Worm (Caenorhabditis elegans): ENCODE measurements around the gene F58B4.6.

F58B4.6 gene

DNA sequence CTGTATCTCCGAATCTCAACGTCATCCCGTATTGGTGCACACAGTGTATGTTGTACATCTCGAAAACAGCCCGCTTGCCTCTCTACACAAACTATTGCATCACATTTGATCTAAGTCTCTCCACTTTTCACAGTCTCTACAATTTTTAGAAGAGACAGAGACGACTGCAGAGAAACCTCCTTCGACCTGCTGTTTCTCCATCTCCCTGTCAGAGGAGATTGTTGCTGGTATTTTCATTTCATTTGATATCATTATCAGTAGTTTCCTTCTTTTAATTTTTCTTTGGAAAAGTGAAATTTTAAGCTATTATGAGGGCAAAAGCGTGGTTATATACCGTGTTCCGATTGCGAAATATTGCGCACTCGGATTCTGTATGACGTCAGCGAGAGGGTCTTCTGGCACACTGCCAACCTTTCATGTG is 15.8 kb downstream of the F58B4.6 start (continued):
- TF ChIP-seq madf-6 (GFP tag; IDR thresholded peaks at IDR 0.05) (no peak), tlf-1 (GFP tag; optimal IDR thresholded peaks at IDR 0.05) (peak; percentile 42), mxl-1 (tag; optimal IDR thresholded peaks at IDR 0.05) (no peak), C06A6.2 (GFP tag; conservative IDR thresholded peaks at IDR 0.05) (no peak), F37B4.10 (GFP tag; IDR thresholded peaks at IDR 0.05) (no peak), nfya-1 (tag; optimal IDR thresholded peaks at IDR 0.05; ENCODE audit: borderline replicate concordance, insufficient read depth) (no peak), nhr-80 (tag; optimal IDR thresholded peaks at IDR 0.05) (peak; percentile 96), let-607 (tag; optimal IDR thresholded peaks at IDR 0.05) (peak in 1 of 2 experiments; percentile 53), lin-40 (tag; optimal IDR thresholded peaks at IDR 0.05) (peak; percentile 55), F33H1.4 (GFP tag; IDR thresholded peaks at IDR 0.05) (no peak), B0035.1 (tag; optimal IDR thresholded peaks at IDR 0.05) (no peak), lir-1 (GFP tag; conservative IDR thresholded peaks at IDR 0.05) (no peak), pha-4 (tag; optimal IDR thresholded peaks at IDR 0.05) (no peak), ztf-28 (GFP tag; IDR thresholded peaks at IDR 0.05) (no peak), ztf-3 (GFP tag; optimal IDR thresholded peaks at IDR 0.05) (no peak), ztf-22 (GFP tag; optimal IDR thresholded peaks at IDR 0.05) (peak; percentile 80), chd-7 (tag; optimal IDR thresholded peaks at IDR 0.05) (peak; percentile 72), unc-62 (GFP tag; optimal IDR thresholded peaks at IDR 0.05) (peak; percentile 9), snpc-1.3 (tag; optimal IDR thresholded peaks at IDR 0.05; ENCODE audit: insufficient read depth) (no peak), let-526 (GFP tag; IDR thresholded peaks at IDR 0.05) (0 out of 2 replicates have a peak, but pooled peaks have one; percentile 5), F23B12.7 (tag; optimal IDR thresholded peaks at IDR 0.05; ENCODE audit: insufficient read depth) (peak; percentile 19), unc-130 (GFP tag; optimal IDR thresholded peaks at IDR 0.05) (no peak), snpc-3.4 (tag; optimal IDR thresholded peaks at IDR 0.05) (no peak), attf-5 (GFP tag; optimal IDR thresholded peaks at IDR 0.05) (peak; percentile 73), nhr-90 (tag; optimal IDR thresholded peaks at IDR 0.05) (peak; percentile 57), hlh-12 (tag; optimal IDR thresholded peaks at IDR 0.05) (no peak), bed-1 (GFP tag; IDR thresholded peaks at IDR 0.05) (no peak), dox-1 (GFP tag; IDR thresholded peaks at IDR 0.05) (peak; percentile 62), snpc-1.1 (tag; optimal IDR thresholded peaks at IDR 0.05; ENCODE audit: insufficient read depth) (no peak), Y53G8AR.9 (GFP tag; conservative IDR thresholded peaks at IDR 0.05) (no peak), nhr-120 (GFP tag; IDR thresholded peaks at IDR 0.05) (no peak), Y95B8A.8 (GFP tag; IDR thresholded peaks at IDR 0.05) (no peak), B0019.2 (GFP tag; conservative IDR thresholded peaks at IDR 0.05) (no peak), hrde-1 (tag; optimal IDR thresholded peaks at IDR 0.05; ENCODE audit: borderline replicate concordance) (no peak), mel-28 (tag; optimal IDR thresholded peaks at IDR 0.05; ENCODE audit: borderline replicate concordance) (no peak), tbp1 (GFP tag; optimal IDR thresholded peaks at IDR 0.05) (peak; percentile 4), egrh-3 (GFP tag; IDR thresholded peaks at IDR 0.05) (no peak), rpc-1 (optimal IDR thresholded peaks at IDR 0.05) (no peak), rpc-1 (tag; optimal IDR thresholded peaks at IDR 0.05) (no peak), ztf-26 (tag; optimal IDR thresholded peaks at IDR 0.05) (no peak), zfh-2 (GFP tag; conservative IDR thresholded peaks at IDR 0.05) (no peak), mes-4 (tag; optimal IDR thresholded peaks at IDR 0.05) (no peak), hmg-20 (GFP tag; IDR thresholded peaks at IDR 0.05) (no peak), nhr-27 (tag; optimal IDR thresholded peaks at IDR 0.05) (no peak), sdz-38 (tag; optimal IDR thresholded peaks at IDR 0.05) (no peak), madf-10 (tag; optimal IDR thresholded peaks at IDR 0.05) (peak; percentile 62), dpff-1 (tag; optimal IDR thresholded peaks at IDR 0.05) (no peak), efl-1 (GFP tag; optimal IDR thresholded peaks at IDR 0.05) (no peak), K12H6.12 (tag; optimal IDR thresholded peaks at IDR 0.05) (peak; percentile 42)

Data from whole organism, young adult.